Worm (Caenorhabditis elegans) whole organism, L1 larva: ENCODE data around the gene T09A5.15.
A peak's percentile ranks its signal among the peaks of the same experiment; 100 is the strongest.

ENCODE experiments used
- C16A3.4 ChIP-seq: fragments of 150-350 bp; optimal IDR thresholded peaks from 2 replicates; lab custom pipeline; 2014; ENCODE audit warnings: missing biosample characterization, missing genetic modification characterization
- C34B4.2 ChIP-seq: sonication (generic microtip); optimal IDR thresholded peaks from 2 replicates; lab custom pipeline; 2017; ENCODE audit warnings: mild to moderate bottlenecking, missing genetic modification characterization, missing compliant biosample characterization
- F16B12.6 ChIP-seq: fragments of 150-350 bp; optimal IDR thresholded peaks from 2 replicates; lab custom pipeline; 2014; ENCODE audit warnings: missing biosample characterization, missing genetic modification characterization
- Y116A8C.19 ChIP-seq: sonication (generic microtip); optimal IDR thresholded peaks from 2 replicates; lab custom pipeline; 2016; ENCODE audit warnings: missing compliant biosample characterization, missing genetic modification characterization, borderline replicate concordance
- aha-1 ChIP-seq: fragments of 150-350 bp; optimal IDR thresholded peaks from 2 replicates; lab custom pipeline; 2014; ENCODE audit warnings: missing biosample characterization, missing genetic modification characterization
- aly-2 ChIP-seq: fragments of 150-350 bp; optimal IDR thresholded peaks from 2 replicates; lab custom pipeline; 2014; ENCODE audit warnings: missing biosample characterization, missing genetic modification characterization
- blmp-1 ChIP-seq: fragments of 150-350 bp; optimal IDR thresholded peaks from 2 replicates; lab custom pipeline; 2014; ENCODE audit warnings: missing biosample characterization, missing genetic modification characterization
- ceh-63 ChIP-seq: fragments of 200-800 bp; sonication (Bioruptor generic); optimal IDR thresholded peaks from 2 replicates; lab custom pipeline; 2018; ENCODE audit warnings: mild to moderate bottlenecking, missing genetic modification characterization, missing compliant biosample characterization
- ceh-82 ChIP-seq, 3 experiments: fragments of 150-350 bp in 1 of 3; sonication (generic microtip) in 2 of 3; optimal IDR thresholded peaks; 2 replicates each; lab custom pipeline; 2014 to 2017; ENCODE audit warnings: missing biosample characterization in 3 of 3, missing genetic modification characterization in 3 of 3
- dsc-1 ChIP-seq: sonication (generic microtip); optimal IDR thresholded peaks from 2 replicates; lab custom pipeline; 2016; ENCODE audit warnings: mild to moderate bottlenecking, missing genetic modification characterization, missing compliant biosample characterization
- efl-3 ChIP-seq: fragments of 200-800 bp; sonication (Bioruptor generic); optimal IDR thresholded peaks from 2 replicates; lab custom pipeline; 2018; ENCODE audit warnings: mild to moderate bottlenecking, missing genetic modification characterization, missing compliant biosample characterization
- egl-13 ChIP-seq: sonication (generic microtip); optimal IDR thresholded peaks from 2 replicates; lab custom pipeline; 2016; ENCODE audit warnings: missing genotype, missing genetic modification reagents, missing genetic modification characterization, missing compliant biosample characterization
- elt-2 ChIP-seq: sonication (generic microtip); optimal IDR thresholded peaks from 2 replicates; lab custom pipeline; 2016; ENCODE audit warnings: missing genetic modification characterization, mild to moderate bottlenecking, inconsistent platforms, missing compliant biosample characterization, missing genetic modification reagents
- elt-3 ChIP-seq, 6 experiments: fragments of 150-350 bp in 1 of 6; sonication (generic microtip); optimal IDR thresholded peaks; 2 replicates each; lab custom pipeline; 2017 to 2018; ENCODE audit warnings: missing biosample characterization in 6 of 6, missing genetic modification characterization in 6 of 6, inconsistent platforms in 1 of 6
- ets-5 ChIP-seq: fragments of 200-800 bp; sonication (Bioruptor generic); IDR thresholded peaks from 2 replicates; pipeline ENCODE4 v1.3.6; 2022; ENCODE audit warnings: missing genetic modification characterization, missing compliant biosample characterization
- fkh-10 ChIP-seq: sonication (generic microtip); optimal IDR thresholded peaks from 2 replicates; lab custom pipeline; 2017; ENCODE audit warnings: missing biosample characterization, missing genetic modification reagents, missing genetic modification characterization
- fkh-8 ChIP-seq: sonication (generic microtip); optimal IDR thresholded peaks from 2 replicates; lab custom pipeline; 2016; ENCODE audit warnings: mild to moderate bottlenecking, missing genetic modification characterization, missing compliant biosample characterization
- hpl-2 ChIP-seq: fragments of 150-350 bp; optimal IDR thresholded peaks from 2 replicates; lab custom pipeline; 2014; ENCODE audit warnings: missing biosample characterization, missing genetic modification reagents, missing genetic modification characterization
- jun-1 ChIP-seq: fragments of 150-350 bp; optimal IDR thresholded peaks from 2 replicates; lab custom pipeline; 2014; ENCODE audit warnings: missing biosample characterization, missing genetic modification reagents, missing genetic modification characterization
- lin-13 ChIP-seq: fragments of 150-350 bp; optimal IDR thresholded peaks from 2 replicates; lab custom pipeline; 2014; ENCODE audit warnings: missing biosample characterization, missing genetic modification reagents, missing genetic modification characterization
- lin-14 ChIP-seq: fragments of 200-800 bp; sonication (Bioruptor generic); optimal IDR thresholded peaks from 2 replicates; lab custom pipeline; 2018; ENCODE audit warnings: mild to moderate bottlenecking, missing genetic modification characterization, moderate library complexity, missing compliant biosample characterization
- lin-35 ChIP-seq, 2 experiments: fragments of 150-350 bp; optimal IDR thresholded peaks; 2 replicates each; lab custom pipeline; 2014; ENCODE audit warnings: missing biosample characterization in 2 of 2, missing genetic modification characterization in 2 of 2, missing genetic modification reagents in 2 of 2
- lin-39 ChIP-seq: fragments of 150-350 bp; optimal IDR thresholded peaks from 2 replicates; lab custom pipeline; 2014; ENCODE audit warnings: missing biosample characterization, missing genetic modification reagents, missing genetic modification characterization
- lir-3 ChIP-seq: sonication (generic microtip); optimal IDR thresholded peaks from 2 replicates; lab custom pipeline; 2016; ENCODE audit warnings: mild to moderate bottlenecking, missing genetic modification characterization, moderate library complexity, missing compliant biosample characterization; ENCODE audit not compliant: poor library complexity
- lsy-2 ChIP-seq, 2 experiments: fragments of 150-350 bp; optimal IDR thresholded peaks; 2 replicates each; lab custom pipeline; 2014; ENCODE audit warnings: missing biosample characterization in 2 of 2, missing genetic modification characterization in 2 of 2
- mab-9 ChIP-seq: fragments of 200-800 bp; sonication (Bioruptor generic); IDR thresholded peaks from 2 replicates; pipeline ENCODE4 v1.3.6; 2022; ENCODE audit warnings: missing genetic modification reagents, missing genetic modification characterization, missing compliant biosample characterization
- mef-2 ChIP-seq: fragments of 150-350 bp; optimal IDR thresholded peaks from 2 replicates; lab custom pipeline; 2014; ENCODE audit warnings: missing biosample characterization, missing genetic modification characterization
- nhr-11 ChIP-seq: fragments of 150-350 bp; optimal IDR thresholded peaks from 2 replicates; lab custom pipeline; 2014; ENCODE audit warnings: missing biosample characterization, missing genetic modification characterization
- nhr-20 ChIP-seq: sonication (generic microtip); optimal IDR thresholded peaks from 2 replicates; lab custom pipeline; 2016; ENCODE audit warnings: mild to moderate bottlenecking, missing genetic modification characterization, missing compliant biosample characterization
- nhr-237 ChIP-seq: fragments of 150-350 bp; optimal IDR thresholded peaks from 2 replicates; lab custom pipeline; 2014; ENCODE audit warnings: missing biosample characterization, missing genetic modification characterization
- nhr-77 ChIP-seq: fragments of 150-350 bp; optimal IDR thresholded peaks from 2 replicates; lab custom pipeline; 2014; ENCODE audit warnings: missing biosample characterization, missing genetic modification characterization
- nhr-84 ChIP-seq: sonication (generic microtip); optimal IDR thresholded peaks from 2 replicates; lab custom pipeline; 2017; ENCODE audit warnings: missing biosample characterization, missing genetic modification characterization
- nhr-90 ChIP-seq: sonication (generic microtip); optimal IDR thresholded peaks from 2 replicates; lab custom pipeline; 2016; ENCODE audit warnings: mild to moderate bottlenecking, missing genetic modification characterization, missing compliant biosample characterization; ENCODE audit not compliant: poor library complexity
- pqm-1 ChIP-seq: sonication (generic microtip); optimal IDR thresholded peaks from 3 replicates; lab custom pipeline; 2017; ENCODE audit warnings: missing biosample characterization, missing genetic modification characterization
- rnt-1 ChIP-seq: sonication (generic microtip); optimal IDR thresholded peaks from 2 replicates; lab custom pipeline; 2016; ENCODE audit warnings: mild to moderate bottlenecking, missing genetic modification characterization, moderate library complexity, missing compliant biosample characterization
- skn-1 ChIP-seq: fragments of 150-350 bp; optimal IDR thresholded peaks from 2 replicates; lab custom pipeline; 2014; ENCODE audit warnings: missing biosample characterization, missing genetic modification characterization
- sox-4 ChIP-seq: sonication (generic microtip); optimal IDR thresholded peaks from 2 replicates; lab custom pipeline; 2016; ENCODE audit warnings: missing genetic modification characterization, missing compliant biosample characterization
- sup-37 ChIP-seq: fragments of 200-800 bp; sonication (Bioruptor generic); optimal IDR thresholded peaks from 2 replicates; lab custom pipeline; 2018; ENCODE audit warnings: mild to moderate bottlenecking, missing genetic modification characterization, missing compliant biosample characterization
- swsn-7 ChIP-seq: sonication (generic microtip); optimal IDR thresholded peaks from 2 replicates; lab custom pipeline; 2016; ENCODE audit warnings: missing genetic modification characterization, missing compliant biosample characterization
- tbx-2 ChIP-seq: sonication (generic microtip); optimal IDR thresholded peaks from 2 replicates; lab custom pipeline; 2016; ENCODE audit warnings: missing genetic modification characterization, missing compliant biosample characterization
- unc-30 ChIP-seq: sonication (generic microtip); optimal IDR thresholded peaks from 2 replicates; lab custom pipeline; 2017; ENCODE audit warnings: missing biosample characterization, missing genetic modification characterization
- unc-86 ChIP-seq: sonication (generic microtip); optimal IDR thresholded peaks from 2 replicates; lab custom pipeline; 2016; ENCODE audit warnings: missing genetic modification characterization, missing compliant biosample characterization
- unc-98 ChIP-seq: fragments of 200-800 bp; sonication (Bioruptor generic); IDR thresholded peaks from 2 replicates; pipeline ENCODE4 v1.3.6; 2022; ENCODE audit warnings: missing genetic modification characterization, missing compliant biosample characterization
- vab-15 ChIP-seq: sonication (generic microtip); optimal IDR thresholded peaks from 2 replicates; lab custom pipeline; 2017; ENCODE audit warnings: missing genotype, mild to moderate bottlenecking, missing genetic modification characterization, missing compliant biosample characterization
- xbp-1 ChIP-seq: sonication (generic microtip); optimal IDR thresholded peaks from 2 replicates; lab custom pipeline; 2016; ENCODE audit warnings: missing genetic modification characterization, missing compliant biosample characterization
- ztf-11 ChIP-seq, 2 experiments: sonication (generic microtip); optimal IDR thresholded peaks; 2 replicates each; lab custom pipeline; 2016 to 2017; ENCODE audit warnings: missing genetic modification characterization in 2 of 2, missing biosample characterization in 1 of 2, missing compliant biosample characterization in 1 of 2

The T09A5.15 gene

ce11 chrII:7829616-7830015, 28.1 kb upstream of the T09A5.15 start:
- TF ChIP-seq egl-13 (tag; lab: Kevin White, UChicago) (no peak), unc-86 (no peak), dsc-1 (tag; lab: Kevin White, UChicago) (peak; percentile 3)

ce11 chrII:7832054-7832453, 25.7 kb upstream of the T09A5.15 start, which contains the start of gene T09A5.14:
Gene T09A5.14, plus strand, starts transcription at chrII:7832354.
- TF ChIP-seq unc-86 (no peak), dsc-1 (tag; lab: Kevin White, UChicago) (peak; percentile 46)

- no peak for TF ChIP-seq sup-37 (GFP tag; lab: Kevin White, UChicago)
- TF ChIP-seq ceh-63: no peak
- no peak for TF ChIP-seq C34B4.2
- no peak for TF ChIP-seq lir-3 (tag; lab: Kevin White, UChicago)
- no peak for TF ChIP-seq blmp-1 (tag; lab: Kevin White, UChicago)
- TF ChIP-seq swsn-7 (tag; lab: Kevin White, UChicago): no peak
- no peak for TF ChIP-seq C16A3.4 (tag; lab: Kevin White, UChicago)
- no peak for TF ChIP-seq lin-39 (tag; lab: Kevin White, UChicago)
- no peak for TF ChIP-seq lin-14 (GFP tag; lab: Kevin White, UChicago)
- no peak for TF ChIP-seq aly-2 (tag; lab: Kevin White, UChicago)
- no peak for TF ChIP-seq nhr-90
- no peak for TF ChIP-seq nhr-11 (tag; lab: Kevin White, UChicago)
- no peak for TF ChIP-seq mab-9 (GFP tag; lab: Robert Waterston, UW)
- TF ChIP-seq fkh-10 (GFP tag; lab: Kevin White, UChicago): no peak
- no peak for TF ChIP-seq unc-98 (GFP tag; lab: Robert Waterston, UW)
- no peak for TF ChIP-seq sox-4 (tag; lab: Kevin White, UChicago)
Measured at ce11 chrII:7835314-7835713, 22.4 kb upstream of the T09A5.15 start, which contains the start of gene cex-2. Gene cex-2, minus strand, starts transcription at chrII:7835414.

ce11 chrII:7836613-7837226, 21.0 kb upstream of the T09A5.15 start:
- no peak for TF ChIP-seq hpl-2 (GFP tag; lab: Kevin White, UChicago)
- no peak for TF ChIP-seq ceh-82 (tag; optimal IDR thresholded peaks at IDR 0.05; lab: Kevin White, UChicago)
- TF ChIP-seq lir-3 (tag; lab: Kevin White, UChicago): peak; percentile 49
- no peak for TF ChIP-seq Y116A8C.19
- no peak for TF ChIP-seq ztf-11 (tag; optimal IDR thresholded peaks at IDR 0.05; lab: Kevin White, UChicago)
- no peak for TF ChIP-seq skn-1 (tag; lab: Kevin White, UChicago)
- no peak for TF ChIP-seq ets-5
- no peak for TF ChIP-seq nhr-11 (tag; lab: Kevin White, UChicago)
- TF ChIP-seq xbp-1 (tag; lab: Kevin White, UChicago): peak; percentile 11
- no peak for TF ChIP-seq elt-3 (tag; optimal IDR thresholded peaks at IDR 0.05; lab: Kevin White, UChicago)
- peak; percentile 27 for TF ChIP-seq vab-15
- peak; percentile 89 for TF ChIP-seq rnt-1 (tag; lab: Kevin White, UChicago)
- TF ChIP-seq nhr-84 (tag; lab: Kevin White, UChicago): no peak
- TF ChIP-seq unc-30 (tag; lab: Kevin White, UChicago): no peak
- no peak for TF ChIP-seq sox-4 (tag; lab: Kevin White, UChicago)
- no peak for TF ChIP-seq nhr-237 (tag; lab: Kevin White, UChicago)
- no peak for TF ChIP-seq fkh-8 (tag; lab: Kevin White, UChicago)
- peak; percentile 64 for TF ChIP-seq swsn-7 (tag; lab: Kevin White, UChicago)
- TF ChIP-seq ceh-63: no peak
- TF ChIP-seq lin-13 (GFP tag; lab: Kevin White, UChicago): no peak
- peak; percentile 71 for TF ChIP-seq tbx-2 (tag; lab: Kevin White, UChicago)
- TF ChIP-seq lsy-2 (tag; optimal IDR thresholded peaks at IDR 0.05; lab: Kevin White, UChicago): peak; percentile 55 to 69
- TF ChIP-seq pqm-1 (tag; lab: Kevin White, UChicago): no peak
- no peak for TF ChIP-seq mef-2 (tag; lab: Kevin White, UChicago)
- TF ChIP-seq jun-1 (tag; lab: Kevin White, UChicago): no peak
- no peak for TF ChIP-seq elt-2 (tag; lab: Kevin White, UChicago)
- no peak for TF ChIP-seq F16B12.6 (tag; lab: Kevin White, UChicago)
- no peak for TF ChIP-seq aha-1 (tag; lab: Kevin White, UChicago)
- peak; percentile 30 for TF ChIP-seq sup-37 (GFP tag; lab: Kevin White, UChicago)
- peak; percentile 84 for TF ChIP-seq nhr-20
- no peak for TF ChIP-seq nhr-77 (tag; lab: Kevin White, UChicago)
- no peak for TF ChIP-seq efl-3 (GFP tag; lab: Kevin White, UChicago)
- TF ChIP-seq lin-35 (GFP tag; optimal IDR thresholded peaks at IDR 0.05; lab: Kevin White, UChicago): no peak
